Worm (Caenorhabditis elegans): Measurements from ENCODE around the gene frpr-15.
A peak's percentile ranks its signal among the peaks of the same experiment; 100 is the strongest.

The frpr-15 gene

ce11 chrV:12679807-12680206, at the start of gene frpr-15:
Gene frpr-15, plus strand, starts transcription at chrV:12680107.
- TF ChIP-seq unc-39 (tag; optimal IDR thresholded peaks at IDR 0.05): no peak
- no peak for TF ChIP-seq drap-1 (GFP tag; optimal IDR thresholded peaks at IDR 0.05)
- no peak for TF ChIP-seq bed-3 (GFP tag; optimal IDR thresholded peaks at IDR 0.05)
- TF ChIP-seq nhr-2 (tag; optimal IDR thresholded peaks at IDR 0.05): no peak
- TF ChIP-seq lsy-2 (tag; optimal IDR thresholded peaks at IDR 0.05): no peak
- TF ChIP-seq mab-5 (tag; optimal IDR thresholded peaks at IDR 0.05): no peak
- no peak for TF ChIP-seq lin-32 (GFP tag; optimal IDR thresholded peaks at IDR 0.05)
- TF ChIP-seq ceh-39 (tag; optimal IDR thresholded peaks at IDR 0.05): no peak
- TF ChIP-seq elt-3 (tag; optimal IDR thresholded peaks at IDR 0.05): no peak
- no peak for TF ChIP-seq nhr-237 (tag; optimal IDR thresholded peaks at IDR 0.05)
- no peak for TF ChIP-seq elt-1 (tag; optimal IDR thresholded peaks at IDR 0.05; ENCODE audit: borderline replicate concordance, insufficient read depth)

DNA sequence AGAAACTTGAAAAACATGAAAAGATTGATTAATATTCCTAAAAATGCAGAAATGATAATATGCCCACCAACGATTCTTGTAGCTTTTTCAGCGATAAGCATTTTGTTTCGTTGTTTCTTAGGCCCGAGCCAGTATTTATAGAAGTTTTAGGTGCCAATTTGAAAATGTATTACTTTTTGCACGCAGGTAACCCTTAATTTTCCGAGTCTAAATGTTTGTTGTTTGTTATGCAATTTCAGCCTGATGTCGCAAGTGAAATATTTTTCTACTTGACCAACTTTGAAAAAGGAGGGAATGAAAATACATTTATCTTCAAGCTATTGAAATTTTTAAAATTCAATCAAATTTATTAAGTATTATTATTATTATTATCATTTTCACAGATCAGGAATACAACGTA, 47.9 kb upstream of the frpr-15 start, which contains the start of gene srx-113:
srx-113 (minus strand) TSS at position 101 of the 400 bp plus-strand sequence.
- TF ChIP-seq drap-1 (GFP tag; optimal IDR thresholded peaks at IDR 0.05) (no peak), ceh-83 (GFP tag; optimal IDR thresholded peaks at IDR 0.05) (no peak), unc-62 (GFP tag; optimal IDR thresholded peaks at IDR 0.05) (no peak), flh-1 (GFP tag; optimal IDR thresholded peaks at IDR 0.05) (no peak), pha-4 (tag; optimal IDR thresholded peaks at IDR 0.05) (no peak), lin-32 (GFP tag; optimal IDR thresholded peaks at IDR 0.05) (no peak), ces-1 (GFP tag; optimal IDR thresholded peaks at IDR 0.05) (no peak), ceh-43 (GFP tag; optimal IDR thresholded peaks at IDR 0.05) (no peak), elt-1 (tag; optimal IDR thresholded peaks at IDR 0.05; ENCODE audit: borderline replicate concordance, insufficient read depth) (no peak), blmp-1 (tag; optimal IDR thresholded peaks at IDR 0.05) (no peak), nhr-12 (tag; optimal IDR thresholded peaks at IDR 0.05) (no peak), ham-2 (GFP tag; optimal IDR thresholded peaks at IDR 0.05) (no peak), zip-8 (tag; optimal IDR thresholded peaks at IDR 0.05) (no peak), cnd-1 (tag; optimal IDR thresholded peaks at IDR 0.05) (no peak)

- peak; percentile 19 for TF ChIP-seq flh-1 (GFP tag; optimal IDR thresholded peaks at IDR 0.05)
- no peak for TF ChIP-seq zip-8 (tag; optimal IDR thresholded peaks at IDR 0.05)
- TF ChIP-seq elt-3 (tag; optimal IDR thresholded peaks at IDR 0.05): no peak
- TF ChIP-seq lsy-2 (tag; optimal IDR thresholded peaks at IDR 0.05): no peak
- TF ChIP-seq lin-32 (GFP tag; optimal IDR thresholded peaks at IDR 0.05): no peak
These were observed 46.9 kb upstream of the frpr-15 start for ce11 chrV:12633046-12633445.

ce11 chrV:12634050-12634449, 45.9 kb upstream of the frpr-15 start:
- TF ChIP-seq ces-1 (GFP tag; optimal IDR thresholded peaks at IDR 0.05) (no peak), ham-2 (GFP tag; optimal IDR thresholded peaks at IDR 0.05) (no peak), unc-39 (tag; optimal IDR thresholded peaks at IDR 0.05) (no peak), unc-120 (tag; optimal IDR thresholded peaks at IDR 0.05; ENCODE audit: poor library complexity, severe bottlenecking) (no peak), flh-1 (GFP tag; optimal IDR thresholded peaks at IDR 0.05) (no peak), bed-3 (GFP tag; optimal IDR thresholded peaks at IDR 0.05) (no peak), lin-13 (tag; optimal IDR thresholded peaks at IDR 0.05) (no peak), elt-1 (tag; optimal IDR thresholded peaks at IDR 0.05; ENCODE audit: borderline replicate concordance, insufficient read depth) (no peak), mls-2 (tag; optimal IDR thresholded peaks at IDR 0.05) (no peak), drap-1 (GFP tag; optimal IDR thresholded peaks at IDR 0.05) (no peak), elt-3 (tag; optimal IDR thresholded peaks at IDR 0.05) (no peak), mep-1 (tag; optimal IDR thresholded peaks at IDR 0.05) (no peak), nhr-76 (tag; optimal IDR thresholded peaks at IDR 0.05) (no peak), mab-5 (tag; optimal IDR thresholded peaks at IDR 0.05) (no peak), tbx-8 (GFP tag; optimal IDR thresholded peaks at IDR 0.05) (no peak), pha-4 (tag; optimal IDR thresholded peaks at IDR 0.05) (no peak), lin-32 (GFP tag; optimal IDR thresholded peaks at IDR 0.05) (no peak), cnd-1 (tag; optimal IDR thresholded peaks at IDR 0.05) (no peak), sem-2 (GFP tag; optimal IDR thresholded peaks at IDR 0.05) (no peak)

ce11 chrV:12634746-12635145, 45.2 kb upstream of the frpr-15 start:
- TF ChIP-seq drap-1 (GFP tag; optimal IDR thresholded peaks at IDR 0.05): no peak

ce11 chrV:12635218-12635617, 44.7 kb upstream of the frpr-15 start:
- no peak for TF ChIP-seq unc-62 (GFP tag; optimal IDR thresholded peaks at IDR 0.05)
- TF ChIP-seq sem-2 (GFP tag; optimal IDR thresholded peaks at IDR 0.05): no peak
- no peak for TF ChIP-seq nhr-12 (tag; optimal IDR thresholded peaks at IDR 0.05)
- TF ChIP-seq nhr-76 (tag; optimal IDR thresholded peaks at IDR 0.05): no peak
- TF ChIP-seq unc-120 (tag; optimal IDR thresholded peaks at IDR 0.05; ENCODE audit: poor library complexity, severe bottlenecking): no peak
- TF ChIP-seq ceh-83 (GFP tag; optimal IDR thresholded peaks at IDR 0.05): no peak
- TF ChIP-seq mls-2 (tag; optimal IDR thresholded peaks at IDR 0.05): no peak
- no peak for TF ChIP-seq bed-3 (GFP tag; optimal IDR thresholded peaks at IDR 0.05)
- TF ChIP-seq flh-1 (GFP tag; optimal IDR thresholded peaks at IDR 0.05): no peak

All from whole organism, mixed stage, embryonic.